Worm (Caenorhabditis elegans) whole organism, L2 larva: Measurements from ENCODE around the gene R05D8.11.

ENCODE experiments used
- R02D3.7 ChIP-seq: fragments of 150-350 bp; optimal IDR thresholded peaks from 2 replicates; lab custom pipeline; 2014; ENCODE audit warnings: missing biosample characterization, missing genetic modification characterization
- ZK546.5 ChIP-seq: sonication (generic microtip); optimal IDR thresholded peaks from 2 replicates; lab custom pipeline; 2017; ENCODE audit warnings: missing biosample characterization, missing genetic modification characterization
- ama-1 ChIP-seq: fragments of 150-350 bp; optimal IDR thresholded peaks from 2 replicates; lab custom pipeline; 2018; ENCODE audit warnings: inconsistent platforms
- egl-27 ChIP-seq: sonication (generic microtip); optimal IDR thresholded peaks from 3 replicates; lab custom pipeline; 2017; ENCODE audit warnings: missing biosample characterization, missing genetic modification reagents, missing genetic modification characterization
- elt-1 ChIP-seq: fragments of 150-350 bp; optimal IDR thresholded peaks from 2 replicates; lab custom pipeline; 2014; ENCODE audit warnings: missing biosample characterization, missing genetic modification characterization
- fos-1 ChIP-seq: fragments of 150-350 bp; optimal IDR thresholded peaks from 2 replicates; lab custom pipeline; 2014; ENCODE audit warnings: missing biosample characterization, missing genetic modification characterization
- lin-13 ChIP-seq: fragments of 150-350 bp; optimal IDR thresholded peaks from 2 replicates; lab custom pipeline; 2014; ENCODE audit warnings: missing biosample characterization, missing genetic modification reagents, missing genetic modification characterization
- mdl-1 ChIP-seq, 2 experiments: fragments of 150-350 bp in 1 of 2; sonication (generic microtip) in 1 of 2; optimal IDR thresholded peaks; 2 replicates each; lab custom pipeline; 2017; ENCODE audit warnings: missing biosample characterization in 2 of 2, missing genetic modification characterization in 2 of 2
- nhr-11 ChIP-seq: fragments of 150-350 bp; optimal IDR thresholded peaks from 2 replicates; lab custom pipeline; 2014; ENCODE audit warnings: missing biosample characterization, missing genetic modification characterization
- nhr-12 ChIP-seq: fragments of 150-350 bp; optimal IDR thresholded peaks from 2 replicates; lab custom pipeline; 2014; ENCODE audit warnings: missing biosample characterization, missing genetic modification characterization
- nhr-25 ChIP-seq: fragments of 150-350 bp; sonication (generic microtip); optimal IDR thresholded peaks from 3 replicates; lab custom pipeline; 2014; ENCODE audit warnings: missing biosample characterization, missing genetic modification characterization
- snpc-4 ChIP-seq: fragments of 150-350 bp; optimal IDR thresholded peaks from 2 replicates; lab custom pipeline; 2014; ENCODE audit warnings: missing biosample characterization, missing genetic modification characterization
- unc-39 ChIP-seq: fragments of 150-350 bp; optimal IDR thresholded peaks from 2 replicates; lab custom pipeline; 2014; ENCODE audit warnings: missing biosample characterization, missing genetic modification characterization

- no peak for TF ChIP-seq ZK546.5 (tag; lab: Kevin White, UChicago)
- TF ChIP-seq nhr-12 (tag; lab: Kevin White, UChicago), result no peak
- no peak for TF ChIP-seq snpc-4 (tag; lab: Kevin White, UChicago)
- no peak for TF ChIP-seq egl-27
- TF ChIP-seq nhr-25 (tag; lab: Kevin White, UChicago), result no peak
- TF ChIP-seq elt-1 (tag; lab: Kevin White, UChicago), result no peak
- TF ChIP-seq R02D3.7, result no peak
- TF ChIP-seq mdl-1 (tag; optimal IDR thresholded peaks at IDR 0.05; lab: Kevin White, UChicago), result no peak
- no peak for TF ChIP-seq fos-1 (tag; lab: Kevin White, UChicago)
- no peak for TF ChIP-seq unc-39 (tag; lab: Kevin White, UChicago)
- TF ChIP-seq lin-13 (GFP tag; lab: Kevin White, UChicago), result no peak
- no peak for TF ChIP-seq ama-1 (lab: Kevin White, UChicago)
- no peak for TF ChIP-seq nhr-11
Observed at ce11 chrV:2821618-2822272, 41.1 kb upstream of the R05D8.11 start, which contains the start of gene srh-36.
